Fruit fly (Drosophila melanogaster) whole organism, pupa: ENCODE data around the gene Kap-alpha3.

ENCODE experiments used
- CG10348 ChIP-seq: fragments of 200-800 bp; sonication (Bioruptor generic); IDR thresholded peaks from 2 replicates; pipeline ENCODE4 v1.3.6; 2022; ENCODE audit warnings: missing biosample characterization, missing genetic modification characterization
- CG13204 ChIP-seq: fragments of 200-800 bp; sonication (Bioruptor generic); optimal IDR thresholded peaks from 2 replicates; lab custom pipeline; 2018; ENCODE audit warnings: missing biosample characterization, mild to moderate bottlenecking, missing genetic modification characterization, moderate library complexity
- CG17806 ChIP-seq: fragments of 200-800 bp; sonication (Bioruptor generic); optimal IDR thresholded peaks from 2 replicates; lab custom pipeline; 2018; ENCODE audit warnings: missing biosample characterization, mild to moderate bottlenecking, missing genetic modification characterization, moderate library complexity
- CG8159 ChIP-seq: fragments of 200-800 bp; sonication (Bioruptor generic); optimal IDR thresholded peaks from 3 replicates; lab custom pipeline; 2018; ENCODE audit warnings: missing biosample characterization, mild to moderate bottlenecking, missing genetic modification characterization, moderate library complexity
- CG9948 ChIP-seq: fragments of 200-800 bp; sonication (Bioruptor generic); optimal IDR thresholded peaks from 2 replicates; lab custom pipeline; 2018; ENCODE audit warnings: missing biosample characterization, mild to moderate bottlenecking, missing genetic modification characterization, moderate library complexity
- D1 ChIP-seq: fragments of 200-800 bp; sonication (Bioruptor generic); optimal IDR thresholded peaks from 2 replicates; lab custom pipeline; 2018; ENCODE audit warnings: missing biosample characterization, mild to moderate bottlenecking, missing genetic modification characterization, moderate library complexity
- Ets98B ChIP-seq: fragments of 200-800 bp; sonication (Bioruptor generic); IDR thresholded peaks from 2 replicates; pipeline ENCODE4 v1.3.6; 2022; ENCODE audit warnings: missing biosample characterization, missing genetic modification characterization
- fd96Ca ChIP-seq: fragments of 200-800 bp; sonication (Bioruptor generic); IDR thresholded peaks from 3 replicates; pipeline ENCODE4 v1.3.6; 2022; ENCODE audit warnings: missing biosample characterization, missing genetic modification characterization
- gl ChIP-seq: fragments of 200-800 bp; sonication (Bioruptor generic); optimal IDR thresholded peaks from 2 replicates; lab custom pipeline; 2018; ENCODE audit warnings: missing biosample characterization, mild to moderate bottlenecking, missing genetic modification characterization

DNA sequence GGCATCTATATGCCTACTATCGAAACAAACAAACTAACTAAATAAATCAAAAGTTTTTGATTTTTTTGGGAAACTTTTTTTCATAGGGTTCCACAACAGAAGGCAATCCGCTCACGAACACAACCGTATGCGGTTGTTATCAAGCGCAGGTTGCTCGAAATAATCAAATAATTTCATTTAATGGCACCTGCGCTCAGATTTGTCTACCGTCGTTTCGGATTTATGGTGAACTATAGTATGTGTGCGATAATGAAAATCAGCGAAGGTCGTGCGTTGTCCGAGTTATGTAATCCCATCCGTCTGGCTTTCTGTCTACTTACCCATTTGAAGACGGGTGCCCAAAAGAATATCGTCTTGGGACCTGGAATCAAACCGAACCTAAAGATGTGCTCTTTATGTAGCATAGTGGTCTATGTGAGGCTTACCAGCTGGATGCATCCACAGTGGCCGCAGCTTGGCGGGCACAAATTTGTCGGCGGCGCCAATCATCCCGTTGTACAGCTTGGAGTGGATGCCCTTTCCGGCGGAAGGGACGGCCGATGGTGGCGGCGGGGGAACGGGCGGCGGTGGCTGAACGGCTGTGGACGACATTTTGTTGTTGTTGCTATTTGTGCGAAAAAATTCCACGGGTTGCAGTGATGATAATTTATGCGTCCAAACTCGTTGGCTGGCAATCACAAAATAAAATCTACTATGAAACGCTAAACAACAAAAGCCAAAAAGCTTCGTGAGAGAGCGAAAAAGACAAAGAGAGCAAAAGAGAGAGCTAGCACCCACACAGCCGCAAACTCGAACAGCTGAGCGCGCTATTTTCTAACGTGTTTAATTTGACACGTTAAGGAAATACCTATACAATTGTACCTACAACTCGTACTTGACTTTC lies 4.4 kb downstream of the Kap-alpha3 start:
- TF ChIP-seq CG9948 (tag; lab: Kevin White, UChicago) (no peak), fd96Ca (GFP tag; lab: Robert Waterston, UW) (no peak), gl (tag; lab: Kevin White, UChicago) (no peak), CG17806 (tag; lab: Kevin White, UChicago) (no peak), CG10348 (GFP tag; lab: Robert Waterston, UW) (no peak), CG8159 (no peak), CG13204 (GFP tag; lab: Kevin White, UChicago) (no peak), D1 (no peak), Ets98B (GFP tag; lab: Robert Waterston, UW) (no peak)
